Worm (Caenorhabditis elegans): ENCODE measurements around the gene K03B8.11.

The K03B8.11 gene

ce11 chrV:11390394-11390793 lies at the start of gene K03B8.11, which contains the start of gene K03B8.14:
K03B8.11 (minus strand) TSS chrV:11390494.
K03B8.14 (plus strand) TSS chrV:11390503.
- TF ChIP-seq hmg-11 (tag; optimal IDR thresholded peaks at IDR 0.05) (no peak), pha-4 (tag; optimal IDR thresholded peaks at IDR 0.05) (no peak), tbx-2 (tag; optimal IDR thresholded peaks at IDR 0.05) (no peak)

- TF ChIP-seq fkh-10 (GFP tag; optimal IDR thresholded peaks at IDR 0.05) (no peak), pqm-1 (tag; optimal IDR thresholded peaks at IDR 0.05) (no peak), fkh-2 (tag; optimal IDR thresholded peaks at IDR 0.05) (no peak), nhr-23 (tag; optimal IDR thresholded peaks at IDR 0.05) (no peak), nhr-28 (tag; optimal IDR thresholded peaks at IDR 0.05) (no peak), daf-12 (tag; optimal IDR thresholded peaks at IDR 0.05) (no peak), skn-1 (tag; optimal IDR thresholded peaks at IDR 0.05) (no peak), ztf-4 (tag; optimal IDR thresholded peaks at IDR 0.05) (no peak), ztf-11 (tag; optimal IDR thresholded peaks at IDR 0.05) (no peak), ceh-28 (tag; optimal IDR thresholded peaks at IDR 0.05) (no peak), tbx-2 (tag; optimal IDR thresholded peaks at IDR 0.05) (no peak), nfya-1 (tag; optimal IDR thresholded peaks at IDR 0.05; ENCODE audit: insufficient read depth) (no peak), ceh-82 (tag; optimal IDR thresholded peaks at IDR 0.05) (no peak), elt-2 (tag; optimal IDR thresholded peaks at IDR 0.05) (no peak)
Measured at ce11 chrV:11439202-11439601, 48.9 kb upstream of the K03B8.11 start.

DNA sequence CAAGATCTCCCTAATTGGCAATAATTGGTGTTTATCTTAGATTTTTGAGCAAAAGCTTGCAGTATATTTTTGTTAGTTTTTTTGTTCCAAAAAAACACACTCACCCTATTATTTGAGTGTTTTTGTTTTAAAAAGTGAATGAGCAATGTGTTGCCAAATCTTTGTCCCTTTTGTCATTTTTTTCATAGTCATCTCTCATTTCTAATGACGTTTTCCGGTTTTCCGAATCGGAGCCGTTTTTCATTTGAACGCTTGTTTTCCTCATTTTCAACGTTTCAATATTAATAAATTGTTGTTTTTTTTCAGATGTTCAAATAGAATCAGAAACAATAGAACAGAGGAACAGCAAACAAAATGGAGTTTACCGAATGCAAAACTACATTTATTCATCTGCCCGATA lies 48.2 kb upstream of the K03B8.11 start, which contains the start of gene dmsr-1:
TSS of gene dmsr-1 (plus strand) at position 301 of the 400 bp plus-strand sequence.
- no peak for TF ChIP-seq nhr-25 (tag; optimal IDR thresholded peaks at IDR 0.05)
- TF ChIP-seq snpc-4 (tag; optimal IDR thresholded peaks at IDR 0.05), result no peak
- TF ChIP-seq eor-1 (tag; optimal IDR thresholded peaks at IDR 0.05), result no peak
- no peak for TF ChIP-seq nhr-28 (tag; optimal IDR thresholded peaks at IDR 0.05)
- TF ChIP-seq unc-62 (GFP tag; optimal IDR thresholded peaks at IDR 0.05), result no peak
- TF ChIP-seq ceh-9 (tag; optimal IDR thresholded peaks at IDR 0.05), result no peak
- TF ChIP-seq pqm-1 (tag; optimal IDR thresholded peaks at IDR 0.05), result no peak
- TF ChIP-seq nhr-76 (tag; optimal IDR thresholded peaks at IDR 0.05), result no peak
- TF ChIP-seq jun-1 (tag; optimal IDR thresholded peaks at IDR 0.05), result no peak
- TF ChIP-seq sea-2 (GFP tag; optimal IDR thresholded peaks at IDR 0.05), result no peak
- no peak for TF ChIP-seq elt-2 (tag; optimal IDR thresholded peaks at IDR 0.05)
- TF ChIP-seq nhr-67 (tag; optimal IDR thresholded peaks at IDR 0.05), result no peak
- TF ChIP-seq fos-1 (tag; optimal IDR thresholded peaks at IDR 0.05), result no peak
- no peak for TF ChIP-seq ceh-16 (tag; optimal IDR thresholded peaks at IDR 0.05)
- TF ChIP-seq ztf-11 (tag; optimal IDR thresholded peaks at IDR 0.05), result no peak
- TF ChIP-seq ceh-28 (tag; optimal IDR thresholded peaks at IDR 0.05), result no peak
- TF ChIP-seq daf-12 (tag; optimal IDR thresholded peaks at IDR 0.05), result no peak
- no peak for TF ChIP-seq nfya-1 (tag; optimal IDR thresholded peaks at IDR 0.05; ENCODE audit: insufficient read depth)
- no peak for TF ChIP-seq ZK546.5 (tag; optimal IDR thresholded peaks at IDR 0.05)

ce11 chrV:11436407-11436806 lies 46.1 kb upstream of the K03B8.11 start:
- no peak for TF ChIP-seq ceh-82 (tag; optimal IDR thresholded peaks at IDR 0.05)

DNA sequence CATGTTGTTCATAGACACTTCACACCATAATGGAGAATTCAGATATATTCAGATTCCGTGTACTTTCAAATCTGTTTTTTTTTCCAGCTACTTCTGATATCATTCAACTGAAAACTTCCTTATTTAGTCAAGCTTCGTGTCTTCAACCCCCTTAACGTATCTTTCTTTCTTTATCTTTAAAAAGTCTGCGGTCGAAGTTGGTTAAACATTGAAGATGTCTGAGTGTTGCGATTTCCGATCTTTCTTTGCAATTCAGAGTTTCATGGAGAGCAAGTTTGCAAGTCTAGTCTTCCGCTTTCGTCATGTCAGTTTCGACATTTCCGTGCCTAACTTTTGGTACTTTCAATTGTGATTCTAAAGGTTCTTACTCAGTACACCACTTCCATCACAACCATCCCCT lies 44.9 kb upstream of the K03B8.11 start:
- TF ChIP-seq aly-2 (tag; optimal IDR thresholded peaks at IDR 0.05) (no peak), fkh-10 (GFP tag; optimal IDR thresholded peaks at IDR 0.05) (no peak), skn-1 (tag; optimal IDR thresholded peaks at IDR 0.05) (no peak), elt-1 (tag; optimal IDR thresholded peaks at IDR 0.05) (no peak), pqm-1 (tag; optimal IDR thresholded peaks at IDR 0.05) (no peak), fos-1 (tag; optimal IDR thresholded peaks at IDR 0.05) (no peak), ceh-28 (tag; optimal IDR thresholded peaks at IDR 0.05) (no peak), jun-1 (tag; optimal IDR thresholded peaks at IDR 0.05) (no peak), unc-62 (GFP tag; optimal IDR thresholded peaks at IDR 0.05) (no peak), ceh-82 (tag; optimal IDR thresholded peaks at IDR 0.05) (no peak), nhr-25 (tag; optimal IDR thresholded peaks at IDR 0.05) (no peak), lin-39 (tag; optimal IDR thresholded peaks at IDR 0.05) (no peak), nhr-77 (tag; optimal IDR thresholded peaks at IDR 0.05) (no peak), nhr-237 (tag; optimal IDR thresholded peaks at IDR 0.05) (no peak), eor-1 (tag; optimal IDR thresholded peaks at IDR 0.05) (no peak), mdl-1 (tag; optimal IDR thresholded peaks at IDR 0.05) (no peak), pha-4 (tag; optimal IDR thresholded peaks at IDR 0.05) (no peak), zag-1 (tag; optimal IDR thresholded peaks at IDR 0.05) (no peak), ztf-11 (tag; optimal IDR thresholded peaks at IDR 0.05) (no peak), elt-2 (tag; optimal IDR thresholded peaks at IDR 0.05) (no peak)
